Worm (Caenorhabditis elegans) whole organism, L1 larva: Measurements from ENCODE around the gene clc-33.

ENCODE experiments used
- C16A3.4 ChIP-seq: fragments of 150-350 bp; optimal IDR thresholded peaks from 2 replicates; lab custom pipeline; 2014; ENCODE audit warnings: missing biosample characterization, missing genetic modification characterization
- Y116A8C.19 ChIP-seq: sonication (generic microtip); optimal IDR thresholded peaks from 2 replicates; lab custom pipeline; 2016; ENCODE audit warnings: missing compliant biosample characterization, missing genetic modification characterization, borderline replicate concordance
- aha-1 ChIP-seq: fragments of 150-350 bp; optimal IDR thresholded peaks from 2 replicates; lab custom pipeline; 2014; ENCODE audit warnings: missing biosample characterization, missing genetic modification characterization
- ama-1 ChIP-seq: fragments of 150-350 bp; optimal IDR thresholded peaks from 2 replicates; lab custom pipeline; 2014
- blmp-1 ChIP-seq: fragments of 150-350 bp; optimal IDR thresholded peaks from 2 replicates; lab custom pipeline; 2014; ENCODE audit warnings: missing biosample characterization, missing genetic modification characterization
- ceh-8 ChIP-seq: fragments of 200-800 bp; sonication (Bioruptor generic); optimal IDR thresholded peaks from 2 replicates; lab custom pipeline; 2018; ENCODE audit warnings: mild to moderate bottlenecking, missing genetic modification characterization, moderate library complexity, missing compliant biosample characterization
- ceh-88 ChIP-seq: fragments of 200-800 bp; sonication (Bioruptor generic); IDR thresholded peaks from 2 replicates; pipeline ENCODE4 v1.3.6; 2022; ENCODE audit warnings: missing genetic modification characterization, missing compliant biosample characterization
- dpl-1 ChIP-seq, 3 experiments: fragments of 150-350 bp in 2 of 3; sonication (generic microtip) in 1 of 3; optimal IDR thresholded peaks; 2 replicates each; lab custom pipeline; 2014 to 2017; ENCODE audit warnings: missing biosample characterization in 3 of 3, missing genetic modification characterization in 3 of 3, missing genetic modification reagents in 3 of 3
- efl-3 ChIP-seq: fragments of 200-800 bp; sonication (Bioruptor generic); optimal IDR thresholded peaks from 2 replicates; lab custom pipeline; 2018; ENCODE audit warnings: mild to moderate bottlenecking, missing genetic modification characterization, missing compliant biosample characterization
- elt-3 ChIP-seq, 6 experiments: fragments of 150-350 bp in 1 of 6; sonication (generic microtip); optimal IDR thresholded peaks; 2 replicates each; lab custom pipeline; 2017 to 2018; ENCODE audit warnings: missing biosample characterization in 6 of 6, missing genetic modification characterization in 6 of 6, inconsistent platforms in 1 of 6
- ets-5 ChIP-seq: fragments of 200-800 bp; sonication (Bioruptor generic); IDR thresholded peaks from 2 replicates; pipeline ENCODE4 v1.3.6; 2022; ENCODE audit warnings: missing genetic modification characterization, missing compliant biosample characterization
- fkh-10 ChIP-seq: sonication (generic microtip); optimal IDR thresholded peaks from 2 replicates; lab custom pipeline; 2017; ENCODE audit warnings: missing biosample characterization, missing genetic modification reagents, missing genetic modification characterization
- hlh-17 ChIP-seq: fragments of 200-800 bp; sonication (Bioruptor generic); optimal IDR thresholded peaks from 2 replicates; lab custom pipeline; 2018; ENCODE audit warnings: missing genetic modification characterization, mild to moderate bottlenecking, missing compliant biosample characterization, moderate library complexity, borderline replicate concordance
- hlh-4 ChIP-seq: sonication (generic microtip); optimal IDR thresholded peaks from 2 replicates; lab custom pipeline; 2016; ENCODE audit warnings: mild to moderate bottlenecking, missing genetic modification characterization, missing compliant biosample characterization
- irx-1 ChIP-seq: sonication (generic microtip); optimal IDR thresholded peaks from 2 replicates; lab custom pipeline; 2016; ENCODE audit warnings: missing genetic modification characterization, missing compliant biosample characterization
- lin-13 ChIP-seq: fragments of 150-350 bp; optimal IDR thresholded peaks from 2 replicates; lab custom pipeline; 2014; ENCODE audit warnings: missing biosample characterization, missing genetic modification reagents, missing genetic modification characterization
- lin-39 ChIP-seq: fragments of 150-350 bp; optimal IDR thresholded peaks from 2 replicates; lab custom pipeline; 2014; ENCODE audit warnings: missing biosample characterization, missing genetic modification reagents, missing genetic modification characterization
- lir-3 ChIP-seq: sonication (generic microtip); optimal IDR thresholded peaks from 2 replicates; lab custom pipeline; 2016; ENCODE audit warnings: mild to moderate bottlenecking, missing genetic modification characterization, moderate library complexity, missing compliant biosample characterization; ENCODE audit not compliant: poor library complexity
- mab-9 ChIP-seq: fragments of 200-800 bp; sonication (Bioruptor generic); IDR thresholded peaks from 2 replicates; pipeline ENCODE4 v1.3.6; 2022; ENCODE audit warnings: missing genetic modification reagents, missing genetic modification characterization, missing compliant biosample characterization
- nhr-11 ChIP-seq: fragments of 150-350 bp; optimal IDR thresholded peaks from 2 replicates; lab custom pipeline; 2014; ENCODE audit warnings: missing biosample characterization, missing genetic modification characterization
- nhr-19 ChIP-seq: fragments of 200-800 bp; sonication (Bioruptor generic); conservative IDR thresholded peaks from 2 replicates; pipeline ENCODE4 v1.3.6; 2022; ENCODE audit warnings: missing genetic modification characterization, missing compliant biosample characterization
- nhr-20 ChIP-seq: sonication (generic microtip); optimal IDR thresholded peaks from 2 replicates; lab custom pipeline; 2016; ENCODE audit warnings: mild to moderate bottlenecking, missing genetic modification characterization, missing compliant biosample characterization
- nhr-237 ChIP-seq: fragments of 150-350 bp; optimal IDR thresholded peaks from 2 replicates; lab custom pipeline; 2014; ENCODE audit warnings: missing biosample characterization, missing genetic modification characterization
- nhr-77 ChIP-seq: fragments of 150-350 bp; optimal IDR thresholded peaks from 2 replicates; lab custom pipeline; 2014; ENCODE audit warnings: missing biosample characterization, missing genetic modification characterization
- nhr-84 ChIP-seq: sonication (generic microtip); optimal IDR thresholded peaks from 2 replicates; lab custom pipeline; 2017; ENCODE audit warnings: missing biosample characterization, missing genetic modification characterization
- nhr-85 ChIP-seq: sonication (generic microtip); peaks from one replicate; lab custom pipeline; 2016; ENCODE audit warnings: missing genetic modification characterization, inconsistent platforms, missing compliant biosample characterization
- nhr-90 ChIP-seq: sonication (generic microtip); optimal IDR thresholded peaks from 2 replicates; lab custom pipeline; 2016; ENCODE audit warnings: mild to moderate bottlenecking, missing genetic modification characterization, missing compliant biosample characterization; ENCODE audit not compliant: poor library complexity
- pag-3 ChIP-seq: sonication (generic microtip); optimal IDR thresholded peaks from 2 replicates; lab custom pipeline; 2017; ENCODE audit warnings: missing genetic modification characterization, mild to moderate bottlenecking, missing compliant biosample characterization, antibody characterized with exemption, borderline replicate concordance; ENCODE audit not compliant: insufficient read depth
- snpc-4 ChIP-seq: fragments of 150-350 bp; optimal IDR thresholded peaks from 2 replicates; lab custom pipeline; 2014; ENCODE audit warnings: missing biosample characterization, missing genetic modification characterization
- sox-4 ChIP-seq: sonication (generic microtip); optimal IDR thresholded peaks from 2 replicates; lab custom pipeline; 2016; ENCODE audit warnings: missing genetic modification characterization, missing compliant biosample characterization
- sptf-1 ChIP-seq: fragments of 150-350 bp; optimal IDR thresholded peaks from 2 replicates; lab custom pipeline; 2014; ENCODE audit warnings: missing biosample characterization, missing genetic modification characterization
- sup-37 ChIP-seq: fragments of 200-800 bp; sonication (Bioruptor generic); optimal IDR thresholded peaks from 2 replicates; lab custom pipeline; 2018; ENCODE audit warnings: mild to moderate bottlenecking, missing genetic modification characterization, missing compliant biosample characterization
- tbx-2 ChIP-seq: sonication (generic microtip); optimal IDR thresholded peaks from 2 replicates; lab custom pipeline; 2016; ENCODE audit warnings: missing genetic modification characterization, missing compliant biosample characterization
- zip-4 ChIP-seq: fragments of 200-800 bp; sonication (Bioruptor generic); optimal IDR thresholded peaks from 2 replicates; lab custom pipeline; 2018; ENCODE audit warnings: mild to moderate bottlenecking, missing genetic modification characterization, moderate library complexity, missing compliant biosample characterization

Gene clc-33

DNA sequence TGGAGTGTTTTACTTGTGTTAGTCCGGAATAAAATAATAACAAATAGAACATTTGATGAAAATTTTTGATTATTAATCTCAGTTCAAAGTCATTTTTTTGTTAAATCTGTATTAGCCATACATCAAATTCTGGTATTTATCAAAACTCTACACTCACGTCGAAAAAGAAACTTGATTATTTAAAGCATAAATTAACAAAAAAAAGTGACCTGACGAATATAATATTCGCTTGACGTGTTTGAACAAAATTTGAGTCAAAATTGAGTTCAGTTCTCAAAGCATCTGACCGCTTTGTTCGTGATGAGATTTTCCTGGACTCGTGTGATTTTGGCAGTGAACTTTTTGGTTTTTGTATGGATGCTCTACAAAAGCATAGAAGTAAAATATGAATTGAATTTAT lies 16.7 kb upstream of the clc-33 start, which contains the start of gene F46F5.10:
Gene F46F5.10, plus strand, starts transcription at position 301 of the 400 bp plus-strand sequence.
- TF ChIP-seq ceh-8 (GFP tag; lab: Kevin White, UChicago) (no peak), lin-39 (tag; lab: Kevin White, UChicago) (no peak), efl-3 (GFP tag; lab: Kevin White, UChicago) (no peak), irx-1 (tag; lab: Kevin White, UChicago) (no peak), elt-3 (tag; optimal IDR thresholded peaks at IDR 0.05; lab: Kevin White, UChicago) (no peak), sup-37 (GFP tag; lab: Kevin White, UChicago) (no peak)
- TF ChIP-seq, all 84 proteins: peak for 0

DNA sequence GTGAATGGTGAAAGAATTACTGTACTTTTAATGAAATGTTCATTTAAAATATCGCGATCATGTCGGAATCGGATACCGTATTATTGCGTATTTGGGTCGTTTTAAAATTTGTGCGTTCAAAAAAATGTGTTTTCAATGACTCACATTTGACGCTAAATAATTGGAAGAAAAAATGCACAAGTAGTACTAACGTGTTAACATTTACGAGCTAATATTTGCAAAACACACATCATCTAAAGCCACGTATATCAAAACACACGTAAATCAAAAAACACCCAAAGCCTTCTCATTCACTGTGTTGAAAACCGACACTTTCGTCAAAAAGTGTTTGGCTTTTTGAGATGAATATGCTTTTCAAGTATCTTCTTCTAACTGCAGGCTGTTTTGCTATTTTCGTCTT lies 14.7 kb upstream of the clc-33 start, which contains the start of gene F28A10.1:
Gene F28A10.1, plus strand, starts transcription at position 301 of the 400 bp plus-strand sequence.
- no peak for TF ChIP-seq lin-13 (GFP tag; lab: Kevin White, UChicago)
- TF ChIP-seq sup-37 (GFP tag; lab: Kevin White, UChicago), result no peak
- no peak for TF ChIP-seq nhr-84 (tag; lab: Kevin White, UChicago)
- TF ChIP-seq fkh-10, result no peak
- TF ChIP-seq dpl-1 (GFP tag; optimal IDR thresholded peaks at IDR 0.05; lab: Kevin White, UChicago), result no peak
- TF ChIP-seq nhr-11 (tag; lab: Kevin White, UChicago), result no peak
- TF ChIP-seq tbx-2 (tag; lab: Kevin White, UChicago), result no peak
- TF ChIP-seq Y116A8C.19, result no peak
- no peak for TF ChIP-seq blmp-1 (tag; lab: Kevin White, UChicago)
- no peak for TF ChIP-seq sox-4 (tag; lab: Kevin White, UChicago)
- no peak for TF ChIP-seq ceh-88 (GFP tag; lab: Robert Waterston, UW)

DNA sequence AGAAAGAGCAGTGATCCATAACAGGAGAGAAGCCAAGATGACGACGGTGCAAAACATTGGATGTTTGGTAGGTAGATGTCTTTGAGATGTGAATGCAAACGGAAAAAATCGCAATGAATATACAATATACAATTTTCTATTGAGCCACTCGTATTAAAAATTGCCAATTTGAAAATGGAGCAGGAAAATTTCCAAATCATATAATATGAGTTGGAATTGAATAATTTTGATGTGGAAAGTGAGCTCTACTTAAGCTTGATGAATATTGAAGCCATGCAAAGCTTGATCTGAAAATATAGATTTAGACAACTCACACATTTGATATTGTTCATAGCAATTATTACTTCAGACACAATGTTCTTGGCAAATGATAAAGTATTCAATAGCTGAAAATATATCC lies 1.8 kb upstream of the clc-33 start, which contains the start of gene F28A10.8:
Gene F28A10.8, minus strand, starts transcription at position 101 of the 400 bp plus-strand sequence.
- TF ChIP-seq nhr-85 (tag; lab: Kevin White, UChicago), result no peak
- TF ChIP-seq hlh-4 (tag; lab: Kevin White, UChicago), result no peak

DNA sequence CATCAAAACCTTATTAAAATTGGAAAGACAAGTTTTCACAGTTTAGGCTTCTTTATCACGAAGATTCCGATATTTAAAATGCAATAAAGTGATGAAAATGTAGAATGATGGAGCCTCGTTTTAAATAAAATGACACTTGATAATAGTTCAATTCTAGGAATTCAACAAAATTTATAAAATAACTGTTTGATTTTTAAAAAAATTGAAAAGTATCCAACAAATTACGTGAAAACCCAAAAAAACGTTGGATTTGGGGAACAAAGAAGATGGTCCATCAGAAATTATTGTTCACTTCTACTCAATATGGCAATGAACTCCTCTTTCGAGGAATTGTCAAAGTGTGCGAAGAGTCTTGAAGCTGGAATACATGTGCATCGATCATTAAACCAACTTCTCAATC lies 3.7 kb downstream of the clc-33 start, which contains the start of gene F28A10.4:
Gene F28A10.4, plus strand, starts transcription at position 301 of the 400 bp plus-strand sequence.
- TF ChIP-seq ceh-8 (GFP tag; lab: Kevin White, UChicago), result no peak
- TF ChIP-seq pag-3 (tag; lab: Kevin White, UChicago), result no peak
- no peak for TF ChIP-seq C16A3.4
- peak; percentile 33 for TF ChIP-seq nhr-85 (tag; lab: Kevin White, UChicago)
- TF ChIP-seq, all 84 proteins: peak for 1

DNA sequence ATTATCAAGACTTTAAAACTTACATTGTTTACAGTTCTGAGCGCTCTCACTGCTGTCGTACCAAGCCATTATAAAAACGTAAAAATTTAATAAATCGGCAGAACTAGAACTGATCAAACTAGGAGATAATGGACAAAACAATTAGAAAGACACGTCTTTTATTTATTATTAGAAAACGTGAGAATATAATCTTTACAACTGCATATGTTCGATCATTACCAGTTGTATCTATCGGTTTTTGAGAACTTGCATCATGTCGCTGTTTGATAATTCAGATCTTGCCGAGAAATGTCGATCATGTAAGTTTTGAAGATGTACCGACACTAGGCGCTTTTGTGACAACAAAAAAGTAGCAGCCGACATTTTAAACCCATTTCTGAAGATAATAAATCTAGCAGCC lies 5.4 kb downstream of the clc-33 start, which contains the start of gene F28A10.7:
Gene F28A10.7, minus strand, starts transcription at position 101 of the 400 bp plus-strand sequence.
- TF ChIP-seq ets-5 (GFP tag; lab: Robert Waterston, UW), result no peak
- TF ChIP-seq lin-39 (tag; lab: Kevin White, UChicago), result no peak
- TF ChIP-seq lir-3, result no peak
- no peak for TF ChIP-seq zip-4 (GFP tag; lab: Kevin White, UChicago)
- no peak for TF ChIP-seq nhr-20 (tag; lab: Kevin White, UChicago)
- no peak for TF ChIP-seq hlh-17 (GFP tag; lab: Kevin White, UChicago)
- no peak for TF ChIP-seq dpl-1 (GFP tag; optimal IDR thresholded peaks at IDR 0.05; lab: Kevin White, UChicago)
- TF ChIP-seq nhr-90 (tag; lab: Kevin White, UChicago), result no peak
- no peak for TF ChIP-seq nhr-237 (tag; lab: Kevin White, UChicago)
- no peak for TF ChIP-seq nhr-77 (tag; lab: Kevin White, UChicago)
- no peak for TF ChIP-seq snpc-4 (tag; lab: Kevin White, UChicago)
- no peak for TF ChIP-seq aha-1 (tag; lab: Kevin White, UChicago)
- TF ChIP-seq mab-9 (GFP tag; lab: Robert Waterston, UW), result no peak
- TF ChIP-seq ceh-8 (GFP tag; lab: Kevin White, UChicago), result no peak
- TF ChIP-seq sptf-1, result no peak
- no peak for TF ChIP-seq lin-13 (GFP tag; lab: Kevin White, UChicago)
- TF ChIP-seq nhr-19 (GFP tag; lab: Robert Waterston, UW), result no peak
- TF ChIP-seq ama-1 (lab: Kevin White, UChicago), result no peak
